Fruit fly (Drosophila melanogaster): Measurements from ENCODE around the gene Octbeta1R.

The Octbeta1R gene

DNA sequence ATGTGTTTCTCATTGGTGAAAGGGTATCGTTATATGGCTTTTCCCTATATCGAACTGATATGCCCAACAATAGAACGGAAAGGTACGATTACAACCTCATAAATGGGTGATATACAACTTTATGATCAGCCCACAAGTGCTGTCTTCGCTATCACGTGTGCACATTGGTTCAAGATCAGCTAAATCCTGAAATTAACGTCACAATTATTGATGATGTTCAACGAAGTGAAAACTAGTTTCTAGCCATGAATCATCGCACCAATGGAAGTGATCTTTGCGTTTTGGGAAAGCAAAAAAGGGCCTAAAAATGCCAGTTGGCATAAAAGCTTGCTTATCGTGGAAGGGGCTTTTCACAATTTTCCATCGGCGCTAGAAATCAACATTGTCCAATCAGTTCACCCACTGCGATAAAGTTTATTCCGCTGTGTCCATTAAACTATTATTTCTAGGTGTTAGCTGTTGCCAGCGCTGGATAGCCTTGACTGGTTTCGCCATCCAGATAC, 32.4 kb upstream of the Octbeta1R start, which contains the start of gene CG7054 (continued):
- TF ChIP-seq sna (GFP tag; IDR thresholded peaks at IDR 0.05; ENCODE audit: partially characterized antibody) (no peak), E2f2 (GFP tag; IDR thresholded peaks at IDR 0.05) (peak; percentile 29; the same call in 1 of the 2 replicates), ttk (GFP tag; IDR thresholded peaks at IDR 0.05) (no peak), D (optimal IDR thresholded peaks at IDR 0.05) (no peak), D (GFP tag; optimal IDR thresholded peaks at IDR 0.05) (no peak), Nf-YC (tag; optimal IDR thresholded peaks at IDR 0.05) (peak; percentile 3), stwl (tag; optimal IDR thresholded peaks at IDR 0.05) (no peak), HLH4C (GFP tag; IDR thresholded peaks at IDR 0.05; ENCODE audit: partially characterized antibody) (no peak), HLHmδ (GFP tag; optimal IDR thresholded peaks at IDR 0.05) (no peak), CG4820 (GFP tag; optimal IDR thresholded peaks at IDR 0.05) (no peak), CG1832 (GFP tag; optimal IDR thresholded peaks at IDR 0.05) (no peak), Elba2 (GFP tag; optimal IDR thresholded peaks at IDR 0.05) (no peak), CG4424 (GFP tag; optimal IDR thresholded peaks at IDR 0.05) (no peak), vnd (GFP tag; IDR thresholded peaks at IDR 0.05; ENCODE audit: partially characterized antibody) (no peak), C15 (GFP tag; IDR thresholded peaks at IDR 0.05) (no peak), MTF-1 (GFP tag; optimal IDR thresholded peaks at IDR 0.05; ENCODE audit: borderline replicate concordance) (peak; percentile 31), Trl (optimal IDR thresholded peaks at IDR 0.05) (no peak), Trl (GFP tag; optimal IDR thresholded peaks at IDR 0.05) (no peak), Med (GFP tag) (peak; percentile 74), ATbp (GFP tag; optimal IDR thresholded peaks at IDR 0.05) (peak; percentile 32), CG12942 (GFP tag; optimal IDR thresholded peaks at IDR 0.05) (no peak), Doc2 (GFP tag; IDR thresholded peaks at IDR 0.05) (no peak), HLH3B (GFP tag; IDR thresholded peaks at IDR 0.05) (no peak), CG1529 (GFP tag; optimal IDR thresholded peaks at IDR 0.05) (no peak), stc (GFP tag; IDR thresholded peaks at IDR 0.05) (no peak), CG3995 (GFP tag; optimal IDR thresholded peaks at IDR 0.05) (peak; percentile 1), Fer3 (tag; optimal IDR thresholded peaks at IDR 0.05) (peak; percentile 45), chinmo (GFP tag; IDR thresholded peaks at IDR 0.05; ENCODE audit: partially characterized antibody) (0 out of 4 replicates have a peak, but pooled peaks have one; percentile 61), insv (GFP tag; optimal IDR thresholded peaks at IDR 0.05) (no peak), CG8924 (tag; optimal IDR thresholded peaks at IDR 0.05) (no peak), her (GFP tag; optimal IDR thresholded peaks at IDR 0.05) (no peak), ftz-f1 (GFP tag; optimal IDR thresholded peaks at IDR 0.05) (no peak), CG11504 (tag; optimal IDR thresholded peaks at IDR 0.05) (no peak), Dref (GFP tag; IDR thresholded peaks at IDR 0.05) (no peak), wek (GFP tag; optimal IDR thresholded peaks at IDR 0.05) (peak; percentile 9), crp (GFP tag; optimal IDR thresholded peaks at IDR 0.05) (no peak), crol (GFP tag; IDR thresholded peaks at IDR 0.05) (no peak), oc (tag; optimal IDR thresholded peaks at IDR 0.05) (peak; percentile 9), CG10366 (GFP tag; IDR thresholded peaks at IDR 0.05) (no peak), CG10209 (GFP tag; optimal IDR thresholded peaks at IDR 0.05) (no peak), tgo (GFP tag; IDR thresholded peaks at IDR 0.05) (no peak), CG2889 (GFP tag; IDR thresholded peaks at IDR 0.05) (no peak), CG12104 (GFP tag; optimal IDR thresholded peaks at IDR 0.05) (no peak), yki (optimal IDR thresholded peaks at IDR 0.05) (no peak), hbn (GFP tag; IDR thresholded peaks at IDR 0.05; ENCODE audit: partially characterized antibody) (no peak), ac (GFP tag; optimal IDR thresholded peaks at IDR 0.05) (no peak), bab2 (GFP tag; optimal IDR thresholded peaks at IDR 0.05) (no peak), cwo (GFP tag; optimal IDR thresholded peaks at IDR 0.05) (peak; percentile 61), CG14050 (GFP tag; IDR thresholded peaks at IDR 0.05) (no peak), CG17359 (tag; optimal IDR thresholded peaks at IDR 0.05) (no peak), sim (GFP tag; IDR thresholded peaks at IDR 0.05) (no peak), lbe (GFP tag; optimal IDR thresholded peaks at IDR 0.05) (no peak)
